Fruit fly (Drosophila melanogaster) whole organism, embryonic: ENCODE results near the gene Drep4.

Source experiments
- Abd-B ChIP-seq: fragments of 200-800 bp; sonication (Bioruptor generic); optimal IDR thresholded peaks from 2 replicates; lab custom pipeline; 2018; ENCODE audit warnings: missing biosample characterization, mild to moderate bottlenecking, missing genetic modification characterization, moderate library complexity
- Atf6 ChIP-seq: fragments of 200-800 bp; sonication (Bioruptor generic); IDR thresholded peaks from 2 replicates; pipeline ENCODE4 v1.3.6; 2022; ENCODE audit warnings: missing biosample characterization, missing genetic modification characterization
- CG12236 ChIP-seq: fragments of 200-800 bp; sonication (Bioruptor generic); optimal IDR thresholded peaks from 2 replicates; lab custom pipeline; 2016; ENCODE audit warnings: missing biosample characterization, missing genetic modification characterization
- CG12299 ChIP-seq: fragments of 200-800 bp; sonication (Bioruptor generic); optimal IDR thresholded peaks from 2 replicates; lab custom pipeline; 2018; ENCODE audit warnings: missing biosample characterization, mild to moderate bottlenecking, missing genetic modification characterization
- CG12942 ChIP-seq: fragments of 200-800 bp; sonication (Bioruptor generic); optimal IDR thresholded peaks from 3 replicates; lab custom pipeline; 2016; ENCODE audit warnings: missing biosample characterization, missing genetic modification characterization
- CG15269 ChIP-seq: fragments of 200-800 bp; sonication (Bioruptor generic); optimal IDR thresholded peaks from 2 replicates; lab custom pipeline; 2018; ENCODE audit warnings: missing biosample characterization, mild to moderate bottlenecking, missing genetic modification characterization, moderate library complexity
- CG15601 ChIP-seq: fragments of 200-800 bp; sonication (Bioruptor generic); optimal IDR thresholded peaks from 3 replicates; lab custom pipeline; 2019; ENCODE audit warnings: missing biosample characterization, mild to moderate bottlenecking, missing genetic modification characterization, moderate library complexity
- CG17361 ChIP-seq: fragments of 200-800 bp; sonication (Bioruptor generic); IDR thresholded peaks from 3 replicates; pipeline ENCODE4 v1.3.6; 2022; ENCODE audit warnings: missing biosample characterization, missing genetic modification characterization
- CG1832 ChIP-seq: fragments of 200-800 bp; sonication (Bioruptor generic); optimal IDR thresholded peaks from 2 replicates; lab custom pipeline; 2017; ENCODE audit warnings: missing biosample characterization, mild to moderate bottlenecking, missing genetic modification characterization, inconsistent platforms
- CG2120 ChIP-seq: fragments of 200-800 bp; sonication (Bioruptor generic); optimal IDR thresholded peaks from 3 replicates; lab custom pipeline; 2016; ENCODE audit warnings: missing biosample characterization, missing genetic modification characterization
- CG2202 ChIP-seq: fragments of 200-800 bp; sonication (Bioruptor generic); optimal IDR thresholded peaks from 2 replicates; lab custom pipeline; 2018; ENCODE audit warnings: missing biosample characterization, mild to moderate bottlenecking, missing genetic modification characterization
- CG2678 ChIP-seq: fragments of 200-800 bp; sonication (Bioruptor generic); optimal IDR thresholded peaks from 3 replicates; lab custom pipeline; 2019; ENCODE audit warnings: missing biosample characterization, mild to moderate bottlenecking, missing genetic modification characterization, moderate library complexity
- CG30403 ChIP-seq: fragments of 200-800 bp; sonication (Bioruptor generic); optimal IDR thresholded peaks from 3 replicates; lab custom pipeline; 2016; ENCODE audit warnings: missing biosample characterization, missing genetic modification characterization
- CG31441 ChIP-seq: fragments of 200-800 bp; sonication (Bioruptor generic); IDR thresholded peaks from 2 replicates; pipeline ENCODE4 v1.3.6; 2022; ENCODE audit warnings: missing biosample characterization, missing genetic modification characterization
- CG4854 ChIP-seq: fragments of 200-800 bp; sonication (Bioruptor generic); optimal IDR thresholded peaks from 2 replicates; lab custom pipeline; 2016; ENCODE audit warnings: missing biosample characterization, missing genetic modification characterization, inconsistent platforms
- CG5180 ChIP-seq: fragments of 200-800 bp; sonication (Bioruptor generic); optimal IDR thresholded peaks from 3 replicates; lab custom pipeline; 2017; ENCODE audit warnings: missing biosample characterization, missing genetic modification characterization, mild to moderate bottlenecking, moderate library complexity, missing genetic modification reagents
- CG6854 ChIP-seq: fragments of 200-800 bp; sonication (Bioruptor generic); optimal IDR thresholded peaks from 3 replicates; lab custom pipeline; 2017; ENCODE audit warnings: missing biosample characterization, mild to moderate bottlenecking, missing genetic modification characterization
- CG8290 ChIP-seq, 3 experiments: fragments of 200-800 bp; sonication (Bioruptor generic); optimal IDR thresholded peaks; 2 replicates each; lab custom pipeline; 2016 to 2019; ENCODE audit warnings: missing biosample characterization in 3 of 3, missing genetic modification characterization in 3 of 3, mild to moderate bottlenecking in 2 of 3, moderate library complexity in 1 of 3
- CG8388 ChIP-seq: fragments of 200-800 bp; sonication (Bioruptor generic); optimal IDR thresholded peaks from 2 replicates; lab custom pipeline; 2019; ENCODE audit warnings: missing biosample characterization, mild to moderate bottlenecking, missing genetic modification characterization, moderate library complexity
- CG8944 ChIP-seq: fragments of 200-800 bp; sonication (Bioruptor generic); optimal IDR thresholded peaks from 3 replicates; lab custom pipeline; 2016; ENCODE audit warnings: missing biosample characterization, missing genetic modification characterization
- CG9215 ChIP-seq: fragments of 200-800 bp; sonication (Bioruptor generic); IDR thresholded peaks from 2 replicates; pipeline ENCODE4 v1.3.6; 2022; ENCODE audit warnings: missing biosample characterization, missing genetic modification characterization
- CG9876 ChIP-seq: fragments of 200-800 bp; sonication (Bioruptor generic); optimal IDR thresholded peaks from 2 replicates; lab custom pipeline; 2016; ENCODE audit warnings: missing biosample characterization, missing genetic modification characterization
- CkIIα-i1 ChIP-seq: fragments of 200-800 bp; sonication (Bioruptor generic); IDR thresholded peaks from 2 replicates; pipeline ENCODE4 v1.3.6; 2022; ENCODE audit warnings: missing biosample characterization, missing genetic modification characterization
- D19B ChIP-seq: fragments of 200-800 bp; sonication (Bioruptor generic); optimal IDR thresholded peaks from 2 replicates; lab custom pipeline; 2017; ENCODE audit warnings: missing biosample characterization, mild to moderate bottlenecking, missing genetic modification characterization
- Dad ChIP-seq: fragments of 200-800 bp; sonication (Bioruptor generic); optimal IDR thresholded peaks from 3 replicates; lab custom pipeline; 2016; ENCODE audit warnings: missing biosample characterization, missing genetic modification characterization
- Doc3 ChIP-seq: fragments of 200-800 bp; sonication (Bioruptor generic); IDR thresholded peaks from 3 replicates; pipeline ENCODE4 v1.3.6; 2022; ENCODE audit warnings: missing biosample characterization, missing genetic modification characterization; ENCODE audit not compliant: partially characterized antibody
- Fer1 ChIP-seq: fragments of 200-800 bp; sonication (Bioruptor generic); optimal IDR thresholded peaks from 2 replicates; lab custom pipeline; 2017; ENCODE audit warnings: missing biosample characterization, mild to moderate bottlenecking, missing genetic modification characterization
- Fer3 ChIP-seq: fragments of 200-800 bp; sonication (Bioruptor generic); optimal IDR thresholded peaks from 2 replicates; lab custom pipeline; 2018; ENCODE audit warnings: missing biosample characterization, mild to moderate bottlenecking, missing genetic modification characterization, moderate library complexity
- GATAe ChIP-seq: fragments of 200-800 bp; sonication (Bioruptor generic); conservative IDR thresholded peaks from 2 replicates; pipeline ENCODE4 v1.3.6; 2022; ENCODE audit warnings: missing biosample characterization, missing genetic modification characterization
- Hr78 ChIP-seq, 2 experiments: fragments of 200-800 bp in 1 of 2; fragments of >200 bp in 1 of 2; sonication (Bioruptor generic) in 1 of 2; optimal IDR thresholded peaks; 2 replicates each; lab custom pipeline; 2017 to 2019; ENCODE audit warnings: missing biosample characterization in 2 of 2, missing genetic modification characterization in 2 of 2, mild to moderate bottlenecking in 1 of 2, moderate library complexity in 1 of 2
- Myb ChIP-seq: fragments of 200-800 bp; sonication (Bioruptor generic); optimal IDR thresholded peaks from 2 replicates; lab custom pipeline; 2016; ENCODE audit warnings: missing biosample characterization, missing genetic modification characterization
- NK7.1 ChIP-seq: fragments of 200-800 bp; sonication (Bioruptor generic); optimal IDR thresholded peaks from 3 replicates; lab custom pipeline; 2016; ENCODE audit warnings: missing biosample characterization, missing genetic modification characterization
- Optix ChIP-seq: fragments of 200-800 bp; sonication (Bioruptor generic); IDR thresholded peaks from 3 replicates; pipeline ENCODE4 v1.3.6; 2022; ENCODE audit warnings: missing biosample characterization, missing genetic modification characterization
- Side ChIP-seq: fragments of 200-800 bp; sonication (Bioruptor generic); optimal IDR thresholded peaks from 2 replicates; lab custom pipeline; 2016; ENCODE audit warnings: missing biosample characterization, missing genetic modification characterization
- Spps ChIP-seq: fragments of 200-800 bp; sonication (Bioruptor generic); optimal IDR thresholded peaks from 2 replicates; lab custom pipeline; 2018; ENCODE audit warnings: missing biosample characterization, mild to moderate bottlenecking, missing genetic modification characterization
- Stat92E ChIP-seq, 3 experiments: fragments of >200 bp in 2 of 3; fragments of 200-800 bp in 1 of 3; sonication (Bioruptor generic) in 1 of 3; optimal IDR thresholded peaks; 2 replicates each; lab custom pipeline; 2017 to 2019; ENCODE audit warnings: missing biosample characterization in 3 of 3, missing genetic modification characterization in 3 of 3, mild to moderate bottlenecking in 1 of 3, moderate library complexity in 1 of 3
- ab ChIP-seq: fragments of 200-800 bp; sonication (Bioruptor generic); optimal IDR thresholded peaks from 2 replicates; lab custom pipeline; 2016; ENCODE audit warnings: missing biosample characterization, missing genetic modification characterization
- cad ChIP-seq: fragments of >200 bp; optimal IDR thresholded peaks from 2 replicates; lab custom pipeline; 2017; ENCODE audit warnings: missing biosample characterization, missing genetic modification characterization
- croc ChIP-seq: fragments of 200-800 bp; sonication (Bioruptor generic); conservative IDR thresholded peaks from 3 replicates; pipeline ENCODE4 v1.3.6; 2022; ENCODE audit warnings: missing biosample characterization, missing genetic modification characterization
- gem ChIP-seq: fragments of 200-800 bp; sonication (Bioruptor generic); optimal IDR thresholded peaks from 2 replicates; lab custom pipeline; 2019; ENCODE audit warnings: missing biosample characterization, mild to moderate bottlenecking, missing genetic modification characterization, moderate library complexity
- h ChIP-seq: fragments of >200 bp; optimal IDR thresholded peaks from 2 replicates; lab custom pipeline; 2017
- inv ChIP-seq: fragments of 200-800 bp; sonication (Bioruptor generic); IDR thresholded peaks from 2 replicates; pipeline ENCODE4 v1.3.6; 2022; ENCODE audit warnings: missing biosample characterization, missing genetic modification characterization; ENCODE audit not compliant: partially characterized antibody
- klu ChIP-seq: fragments of 200-800 bp; sonication (Bioruptor generic); IDR thresholded peaks from 2 replicates; pipeline ENCODE4 v1.3.6; 2022; ENCODE audit warnings: missing biosample characterization, missing genetic modification characterization
- lmd ChIP-seq: fragments of 200-800 bp; sonication (Bioruptor generic); IDR thresholded peaks from 2 replicates; pipeline ENCODE4 v1.3.6; 2022; ENCODE audit warnings: missing biosample characterization, missing genetic modification characterization
- pb ChIP-seq: fragments of 200-800 bp; sonication (Bioruptor generic); optimal IDR thresholded peaks from 3 replicates; lab custom pipeline; 2016; ENCODE audit warnings: missing biosample characterization, missing genetic modification characterization
- phol ChIP-seq: fragments of 200-800 bp; sonication (Bioruptor generic); optimal IDR thresholded peaks from 3 replicates; lab custom pipeline; 2018; ENCODE audit warnings: missing biosample characterization, mild to moderate bottlenecking, missing genetic modification characterization, moderate library complexity
- sens-2 ChIP-seq: fragments of 200-800 bp; sonication (Bioruptor generic); IDR thresholded peaks from 2 replicates; pipeline ENCODE4 v1.3.6; 2022; ENCODE audit warnings: missing biosample characterization, missing genetic modification characterization
- stc ChIP-seq: fragments of 200-800 bp; sonication (Bioruptor generic); IDR thresholded peaks from 2 replicates; pipeline ENCODE4 v1.3.6; 2022; ENCODE audit warnings: missing biosample characterization, missing genetic modification characterization
- tll ChIP-seq, 2 experiments: fragments of 200-800 bp in 1 of 2; fragments of >200 bp in 1 of 2; sonication (Bioruptor generic) in 1 of 2; optimal IDR thresholded peaks; 2 replicates each; lab custom pipeline; 2017 to 2019; ENCODE audit warnings: missing biosample characterization in 2 of 2, missing genetic modification characterization in 2 of 2, mild to moderate bottlenecking in 1 of 2, moderate library complexity in 1 of 2
- tna ChIP-seq: fragments of 200-800 bp; sonication (Bioruptor generic); IDR thresholded peaks from 2 replicates; pipeline ENCODE4 v1.3.6; 2022; ENCODE audit warnings: missing biosample characterization, missing genetic modification characterization; ENCODE audit not compliant: partially characterized antibody

The Drep4 gene

DNA sequence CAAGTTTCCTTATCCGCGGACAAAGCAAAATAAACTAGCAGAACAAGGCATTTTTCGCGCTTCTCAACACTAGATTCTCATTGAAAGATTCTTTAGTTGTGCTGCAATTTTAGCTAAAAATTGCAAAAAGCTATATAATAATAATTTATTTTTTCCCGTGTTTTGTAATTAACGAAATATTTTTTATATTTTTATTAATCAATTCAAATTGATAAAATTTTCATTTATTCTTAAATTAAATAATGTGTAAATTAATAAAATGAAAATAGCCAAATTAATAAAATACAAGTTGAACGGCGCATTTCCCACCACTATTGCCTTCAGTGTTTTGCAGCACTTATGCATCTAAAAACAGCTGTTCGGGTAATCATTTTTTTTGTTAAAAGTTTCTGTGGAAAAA is at the start of gene Drep4, which contains the start of gene Uvrag (continued):
- TF ChIP-seq CkIIα-i1 (no peak), CG4854 (GFP tag; lab: Kevin White, UChicago) (no peak), CG9876 (no peak), klu (peak; percentile 56; the same call in 1 of the 2 replicates), gem (tag; lab: Kevin White, UChicago) (peak; percentile 86), CG6854 (GFP tag; lab: Kevin White, UChicago) (no peak), h (lab: Kevin White, UChicago) (no peak), Myb (no peak), CG12236 (GFP tag; lab: Kevin White, UChicago) (no peak), Atf6 (GFP tag; lab: Robert Waterston, UW) (no peak), CG2202 (tag; lab: Kevin White, UChicago) (no peak), sens-2 (GFP tag; lab: Robert Waterston, UW) (no peak), CG2120 (GFP tag; lab: Kevin White, UChicago) (peak; percentile 55), CG17361 (GFP tag; lab: Robert Waterston, UW) (no peak; the same call in 2 of the 3 replicates), Optix (GFP tag; lab: Robert Waterston, UW) (no peak), D19B (GFP tag; lab: Kevin White, UChicago) (peak; percentile 18), Dad (GFP tag; lab: Kevin White, UChicago) (no peak), CG12299 (tag; lab: Kevin White, UChicago) (peak; percentile 59), CG2678 (tag; lab: Kevin White, UChicago) (no peak), Doc3 (GFP tag; lab: Robert Waterston, UW) (no peak), CG30403 (GFP tag; lab: Kevin White, UChicago) (peak; percentile 85), ab (GFP tag; lab: Kevin White, UChicago) (no peak), tll (GFP tag; optimal IDR thresholded peaks at IDR 0.05; lab: Kevin White, UChicago) (peak in 1 of 2 experiments; percentile 12), stc (GFP tag; lab: Robert Waterston, UW) (no peak; the same call in 1 of the 2 replicates), pb (GFP tag; lab: Kevin White, UChicago) (no peak), CG8290 (GFP tag; optimal IDR thresholded peaks at IDR 0.05; lab: Kevin White, UChicago) (peak; percentile 32), CG8290 (tag; optimal IDR thresholded peaks at IDR 0.05; lab: Kevin White, UChicago) (no peak), tna (GFP tag; lab: Robert Waterston, UW) (no peak), GATAe (GFP tag; lab: Robert Waterston, UW) (no peak), Abd-B (GFP tag; lab: Kevin White, UChicago) (peak; percentile 78), CG31441 (GFP tag; lab: Robert Waterston, UW) (no peak), CG15601 (tag; lab: Kevin White, UChicago) (peak; percentile 87), CG12942 (peak; percentile 48), Hr78 (GFP tag; optimal IDR thresholded peaks at IDR 0.05; lab: Kevin White, UChicago) (no peak), Fer1 (GFP tag; lab: Kevin White, UChicago) (no peak), CG9215 (GFP tag; lab: Robert Waterston, UW) (peak; percentile 71), phol (tag; lab: Kevin White, UChicago) (peak; percentile 78), CG15269 (tag; lab: Kevin White, UChicago) (no peak), Side (GFP tag; lab: Kevin White, UChicago) (no peak), CG8388 (GFP tag; lab: Kevin White, UChicago) (peak; percentile 50), croc (peak; percentile 39; the same call in 2 of the 3 replicates), Stat92E (GFP tag; optimal IDR thresholded peaks at IDR 0.05; lab: Kevin White, UChicago) (no peak), cad (GFP tag; lab: Kevin White, UChicago) (no peak), CG1832 (GFP tag; lab: Kevin White, UChicago) (no peak), inv (no peak), NK7.1 (GFP tag; lab: Kevin White, UChicago) (no peak), lmd (peak; percentile 40; the same call in 1 of the 2 replicates), CG8944 (GFP tag; lab: Kevin White, UChicago) (no peak), Spps (peak; percentile 27), Fer3 (tag; lab: Kevin White, UChicago) (peak; percentile 52), CG5180 (GFP tag; lab: Kevin White, UChicago) (no peak)
